Worm (Caenorhabditis elegans): Measurements from ENCODE around the gene C44H9.4.

ce11 chrV:12827219-12827618 is 8.3 kb upstream of the C44H9.4 start, which contains the start of gene ugt-15:
- no peak for TF ChIP-seq W03F9.2 (tag; optimal IDR thresholded peaks at IDR 0.05)
- no peak for TF ChIP-seq dao-5 (tag; optimal IDR thresholded peaks at IDR 0.05)
